Fruit fly (Drosophila melanogaster): Measurements from ENCODE around the gene CG12523.

Gene CG12523

DNA sequence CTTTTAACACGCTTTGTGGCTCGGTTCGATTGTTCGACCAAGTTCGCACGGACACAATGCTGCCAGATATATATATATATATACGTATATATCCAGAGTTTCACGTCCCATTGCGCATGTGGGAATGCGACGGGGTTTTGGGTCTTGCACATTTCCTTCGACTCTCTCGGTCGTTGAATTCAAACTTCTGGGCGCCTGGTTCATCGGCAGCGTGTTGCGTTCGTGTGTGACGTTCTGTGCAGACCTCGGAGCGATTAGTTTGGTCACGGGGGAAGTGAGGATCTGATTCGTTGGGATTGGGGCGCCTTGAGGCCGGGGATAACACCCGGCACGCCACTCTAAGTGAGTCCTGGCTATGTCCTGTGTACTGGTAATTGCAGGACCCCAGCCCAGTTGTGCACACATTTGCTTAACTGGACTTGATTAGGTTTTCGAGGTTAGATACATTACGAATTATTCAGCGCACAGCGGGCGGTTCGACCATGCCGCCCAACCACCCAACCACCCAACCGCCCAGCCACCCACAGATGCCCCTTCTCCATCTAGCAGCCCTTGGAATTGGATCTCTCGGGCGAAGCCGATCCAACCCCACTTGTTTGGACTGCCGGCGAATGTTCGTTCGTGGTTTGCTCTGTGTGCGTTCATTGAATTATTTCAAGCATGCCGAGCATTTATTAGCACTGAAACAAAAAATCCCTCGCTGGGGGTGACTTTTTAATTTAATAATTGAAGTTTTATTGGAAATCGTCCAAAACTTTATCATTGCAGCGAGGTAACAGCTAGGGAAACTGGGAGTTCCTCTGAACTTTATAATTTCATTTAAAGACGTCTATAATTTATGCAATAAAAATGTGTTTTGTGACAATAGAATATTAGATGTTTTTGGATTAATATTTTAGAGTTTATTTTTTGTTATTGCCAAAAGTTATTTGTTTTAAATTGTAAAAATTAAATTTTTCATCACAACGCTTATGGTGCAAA lies 17.0 kb downstream of the CG12523 start (continued):
- TF ChIP-seq zfh2 (GFP tag; optimal IDR thresholded peaks at IDR 0.05), result no peak
- TF ChIP-seq mam (GFP tag; optimal IDR thresholded peaks at IDR 0.05), result peak; percentile 19
- TF ChIP-seq CG14860 (GFP tag; IDR thresholded peaks at IDR 0.05; ENCODE audit: partially characterized antibody), result no peak
- TF ChIP-seq Doc3 (GFP tag; IDR thresholded peaks at IDR 0.05; ENCODE audit: partially characterized antibody), result no peak
- peak; percentile 47 for TF ChIP-seq Oli (tag; optimal IDR thresholded peaks at IDR 0.05)
- peak; percentile 97 for TF ChIP-seq abd-A (tag; optimal IDR thresholded peaks at IDR 0.05)
- no peak for TF ChIP-seq Hand (GFP tag; optimal IDR thresholded peaks at IDR 0.05)
- TF ChIP-seq NfI (GFP tag; optimal IDR thresholded peaks at IDR 0.05), result peak; percentile 5
- no peak for TF ChIP-seq C15 (GFP tag; IDR thresholded peaks at IDR 0.05)
- TF ChIP-seq Pdp1 (GFP tag; optimal IDR thresholded peaks at IDR 0.05), result peak; percentile 4 to 24
- peak; percentile 47 for TF ChIP-seq Ets65A (GFP tag)
- peak; percentile 48 for TF ChIP-seq CG8924 (tag; optimal IDR thresholded peaks at IDR 0.05)
- no peak for TF ChIP-seq Taf1 (GFP tag; IDR thresholded peaks at IDR 0.05)
- TF ChIP-seq Sry-δ (GFP tag; optimal IDR thresholded peaks at IDR 0.05), result no peak
- TF ChIP-seq da (GFP tag; optimal IDR thresholded peaks at IDR 0.05), result no peak
- TF ChIP-seq CG9727 (GFP tag; optimal IDR thresholded peaks at IDR 0.05), result peak; percentile 42
- peak; percentile 21 for TF ChIP-seq HLH54F (GFP tag; optimal IDR thresholded peaks at IDR 0.05)
- peak; percentile 21 for TF ChIP-seq CG10979 (tag; optimal IDR thresholded peaks at IDR 0.05)
- peak; percentile 64 for TF ChIP-seq CG2678 (tag; optimal IDR thresholded peaks at IDR 0.05)
- peak; percentile 28 to 35 for TF ChIP-seq dpn (GFP tag; optimal IDR thresholded peaks at IDR 0.05)
- TF ChIP-seq CG6683 (GFP tag; optimal IDR thresholded peaks at IDR 0.05), result no peak
- no peak for TF ChIP-seq pnt (GFP tag; optimal IDR thresholded peaks at IDR 0.05)
- no peak for TF ChIP-seq pan (optimal IDR thresholded peaks at IDR 0.05)
- TF ChIP-seq pan (GFP tag; optimal IDR thresholded peaks at IDR 0.05 in 1 of 2, IDR thresholded peaks at IDR 0.05 in 1 of 2), result no peak
- no peak for TF ChIP-seq Fer1 (GFP tag; optimal IDR thresholded peaks at IDR 0.05)
- TF ChIP-seq ranshi (GFP tag; IDR thresholded peaks at IDR 0.05), result no peak
- TF ChIP-seq ind (GFP tag; optimal IDR thresholded peaks at IDR 0.05), result peak; percentile 18
- TF ChIP-seq CG13894 (tag; optimal IDR thresholded peaks at IDR 0.05), result peak; percentile 87
- no peak for TF ChIP-seq tup (GFP tag; optimal IDR thresholded peaks at IDR 0.05)
- TF ChIP-seq bowl (GFP tag; IDR thresholded peaks at IDR 0.05), result no peak
- TF ChIP-seq pros (GFP tag; optimal IDR thresholded peaks at IDR 0.05), result peak; percentile 43
- TF ChIP-seq ssp (GFP tag; IDR thresholded peaks at IDR 0.05), result no peak
- no peak for TF ChIP-seq D (optimal IDR thresholded peaks at IDR 0.05)
- peak; percentile 20 for TF ChIP-seq D (GFP tag; optimal IDR thresholded peaks at IDR 0.05)
- TF ChIP-seq gcm2 (GFP tag; optimal IDR thresholded peaks at IDR 0.05), result no peak
- TF ChIP-seq CG17361 (GFP tag; IDR thresholded peaks at IDR 0.05), result peak; percentile 61; the same call in 2 of the 3 replicates
- no peak for TF ChIP-seq Dll (GFP tag; IDR thresholded peaks at IDR 0.05; ENCODE audit: partially characterized antibody)
- peak; percentile 49 for TF ChIP-seq CG18262 (tag; optimal IDR thresholded peaks at IDR 0.05)
- peak; percentile 3 for TF ChIP-seq CG17385 (GFP tag; optimal IDR thresholded peaks at IDR 0.05)
- TF ChIP-seq CG12391 (tag; optimal IDR thresholded peaks at IDR 0.05), result peak; percentile 42
- TF ChIP-seq CG34422 (GFP tag; IDR thresholded peaks at IDR 0.05), result no peak
- no peak for TF ChIP-seq cad (GFP tag; optimal IDR thresholded peaks at IDR 0.05)
- TF ChIP-seq Hmr (GFP tag; optimal IDR thresholded peaks at IDR 0.05), result peak; percentile 30
- TF ChIP-seq CG10366 (GFP tag; IDR thresholded peaks at IDR 0.05), result peak; percentile 14; the same call in 1 of the 2 replicates
- TF ChIP-seq NFAT (GFP tag; IDR thresholded peaks at IDR 0.05), result no peak; the same call in 1 of the 2 replicates
- TF ChIP-seq ewg (GFP tag; optimal IDR thresholded peaks at IDR 0.05), result peak; percentile 49
- no peak for TF ChIP-seq CG18011 (GFP tag; optimal IDR thresholded peaks at IDR 0.05)
- TF ChIP-seq Ssrp (tag; optimal IDR thresholded peaks at IDR 0.05), result peak; percentile 27
